Worm (Caenorhabditis elegans) whole organism, mixed stage, embryonic: ENCODE results near the gene gcy-11.

ENCODE experiments used
- ceh-43 ChIP-seq: fragments of 200-800 bp; sonication (Bioruptor generic); optimal IDR thresholded peaks from 2 replicates; lab custom pipeline; 2018; ENCODE audit warnings: mild to moderate bottlenecking, missing genetic modification characterization, moderate library complexity, missing compliant biosample characterization
- lin-13 ChIP-seq: fragments of 150-350 bp; optimal IDR thresholded peaks from 2 replicates; lab custom pipeline; 2014; ENCODE audit warnings: missing biosample characterization, missing genetic modification characterization
- mab-5 ChIP-seq: fragments of 150-350 bp; optimal IDR thresholded peaks from 2 replicates; lab custom pipeline; 2014; ENCODE audit warnings: missing biosample characterization, missing genetic modification characterization
- nhr-76 ChIP-seq: sonication (generic microtip); optimal IDR thresholded peaks from 2 replicates; lab custom pipeline; 2017; ENCODE audit warnings: missing biosample characterization, missing genetic modification characterization
- snpc-4 ChIP-seq: fragments of 150-350 bp; optimal IDR thresholded peaks from 2 replicates; lab custom pipeline; 2014; ENCODE audit warnings: missing biosample characterization, missing genetic modification characterization
- sptf-1 ChIP-seq: sonication (generic microtip); optimal IDR thresholded peaks from 2 replicates; lab custom pipeline; 2017; ENCODE audit warnings: mild to moderate bottlenecking, missing genetic modification characterization, moderate library complexity, missing compliant biosample characterization
- unc-39 ChIP-seq: fragments of 150-350 bp; optimal IDR thresholded peaks from 2 replicates; lab custom pipeline; 2014; ENCODE audit warnings: missing biosample characterization, missing genetic modification characterization
- ztf-11 ChIP-seq: fragments of 150-350 bp; optimal IDR thresholded peaks from 2 replicates; lab custom pipeline; 2014; ENCODE audit warnings: missing biosample characterization, missing genetic modification characterization

DNA sequence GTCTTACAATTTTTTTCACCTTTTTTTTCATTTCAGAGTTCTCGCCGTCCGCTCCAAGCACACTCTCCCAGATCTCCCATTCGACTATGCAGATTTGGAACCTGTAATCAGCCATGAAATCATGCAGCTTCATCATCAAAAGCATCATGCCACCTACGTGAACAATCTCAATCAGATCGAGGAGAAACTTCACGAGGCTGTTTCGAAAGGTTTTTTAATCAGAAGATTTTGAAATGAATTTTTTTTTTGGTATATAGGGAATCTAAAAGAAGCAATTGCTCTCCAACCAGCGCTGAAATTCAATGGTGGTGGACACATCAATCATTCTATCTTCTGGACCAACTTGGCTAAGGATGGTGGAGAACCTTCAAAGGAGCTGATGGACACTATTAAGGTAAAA is 37.8 kb upstream of the gcy-11 start, which contains the start of gene C08A9.3:
- no peak for TF ChIP-seq snpc-4 (tag; lab: Kevin White, UChicago)
- TF ChIP-seq lin-13 (tag; lab: Kevin White, UChicago), result no peak
- no peak for TF ChIP-seq unc-39 (tag; lab: Kevin White, UChicago)
- TF ChIP-seq ceh-43 (GFP tag; lab: Kevin White, UChicago), result no peak
- no peak for TF ChIP-seq nhr-76 (tag; lab: Kevin White, UChicago)
- no peak for TF ChIP-seq mab-5
- TF ChIP-seq ztf-11 (tag; lab: Kevin White, UChicago), result no peak
- TF ChIP-seq sptf-1, result no peak
